Fruit fly (Drosophila melanogaster) whole organism, embryonic: ENCODE measurements around the gene CG32298.

Experiments
- Asciz ChIP-seq: fragments of 200-800 bp; sonication (Bioruptor generic); optimal IDR thresholded peaks from 2 replicates; lab custom pipeline; 2017; ENCODE audit warnings: missing biosample characterization, mild to moderate bottlenecking, missing genetic modification characterization, missing genetic modification reagents
- Atf3 ChIP-seq: fragments of 200-800 bp; sonication (Bioruptor generic); optimal IDR thresholded peaks from 3 replicates; lab custom pipeline; 2016; ENCODE audit warnings: missing biosample characterization, missing genetic modification characterization
- Bteb2 ChIP-seq: fragments of 200-800 bp; sonication (Bioruptor generic); optimal IDR thresholded peaks from 2 replicates; lab custom pipeline; 2016; ENCODE audit warnings: missing biosample characterization, missing genetic modification characterization
- CG10267 ChIP-seq: fragments of 200-800 bp; sonication (Bioruptor generic); optimal IDR thresholded peaks from 2 replicates; lab custom pipeline; 2018; ENCODE audit warnings: missing biosample characterization, mild to moderate bottlenecking, missing genetic modification characterization, moderate library complexity
- CG10565 ChIP-seq: fragments of 200-800 bp; sonication (Bioruptor generic); optimal IDR thresholded peaks from 3 replicates; lab custom pipeline; 2016; ENCODE audit warnings: missing biosample characterization, mild to moderate bottlenecking, missing genetic modification characterization
- CG12071 ChIP-seq: fragments of 200-800 bp; sonication (Bioruptor generic); optimal IDR thresholded peaks from 3 replicates; lab custom pipeline; 2018; ENCODE audit warnings: missing biosample characterization, mild to moderate bottlenecking, missing genetic modification characterization
- CG12236 ChIP-seq: fragments of 200-800 bp; sonication (Bioruptor generic); optimal IDR thresholded peaks from 2 replicates; lab custom pipeline; 2016; ENCODE audit warnings: missing biosample characterization, missing genetic modification characterization
- CG1233 ChIP-seq: fragments of 200-800 bp; sonication (Bioruptor generic); optimal IDR thresholded peaks from 4 replicates; lab custom pipeline; 2018; ENCODE audit warnings: missing biosample characterization, mild to moderate bottlenecking, missing genetic modification characterization
- CG1602 ChIP-seq: fragments of 200-800 bp; sonication (Bioruptor generic); optimal IDR thresholded peaks from 3 replicates; lab custom pipeline; 2016; ENCODE audit warnings: missing biosample characterization, missing genetic modification characterization
- CG17829 ChIP-seq: fragments of 200-800 bp; optimal IDR thresholded peaks from 2 replicates; lab custom pipeline; 2019; ENCODE audit warnings: missing biosample characterization, mild to moderate bottlenecking, missing genetic modification characterization, moderate library complexity
- CG18476 ChIP-seq: fragments of 200-800 bp; sonication (Bioruptor generic); optimal IDR thresholded peaks from 2 replicates; lab custom pipeline; 2016; ENCODE audit warnings: missing biosample characterization, mild to moderate bottlenecking, missing genetic modification characterization
- CG30403 ChIP-seq: fragments of 200-800 bp; sonication (Bioruptor generic); optimal IDR thresholded peaks from 3 replicates; lab custom pipeline; 2016; ENCODE audit warnings: missing biosample characterization, missing genetic modification characterization
- CG34224 ChIP-seq: fragments of 200-800 bp; sonication (Bioruptor generic); IDR thresholded peaks from 3 replicates; pipeline ENCODE4 v1.3.6; 2022; ENCODE audit warnings: missing biosample characterization, missing genetic modification characterization; ENCODE audit not compliant: partially characterized antibody
- CG5245 ChIP-seq: fragments of 200-800 bp; sonication (Bioruptor generic); optimal IDR thresholded peaks from 3 replicates; lab custom pipeline; 2016; ENCODE audit warnings: missing biosample characterization, missing genetic modification characterization
- CG6854 ChIP-seq: fragments of 200-800 bp; sonication (Bioruptor generic); optimal IDR thresholded peaks from 3 replicates; lab custom pipeline; 2017; ENCODE audit warnings: missing biosample characterization, mild to moderate bottlenecking, missing genetic modification characterization
- CG7556 ChIP-seq: fragments of 200-800 bp; sonication (Bioruptor generic); optimal IDR thresholded peaks from 2 replicates; lab custom pipeline; 2017; ENCODE audit warnings: missing biosample characterization, mild to moderate bottlenecking, missing genetic modification characterization
- CG7745 ChIP-seq: fragments of 200-800 bp; sonication (Bioruptor generic); optimal IDR thresholded peaks from 2 replicates; lab custom pipeline; 2018; ENCODE audit warnings: missing biosample characterization, mild to moderate bottlenecking, missing genetic modification characterization, moderate library complexity
- CG7928 ChIP-seq: fragments of 200-800 bp; sonication (Bioruptor generic); optimal IDR thresholded peaks from 2 replicates; lab custom pipeline; 2017; ENCODE audit warnings: missing biosample characterization, mild to moderate bottlenecking, missing genetic modification characterization
- CG7987 ChIP-seq: fragments of 200-800 bp; sonication (Bioruptor generic); optimal IDR thresholded peaks from 2 replicates; lab custom pipeline; 2018; ENCODE audit warnings: missing biosample characterization, mild to moderate bottlenecking, missing genetic modification characterization, moderate library complexity
- CG8359 ChIP-seq: fragments of 200-800 bp; sonication (Bioruptor generic); optimal IDR thresholded peaks from 2 replicates; lab custom pipeline; 2017; ENCODE audit warnings: missing biosample characterization, mild to moderate bottlenecking, missing genetic modification characterization, borderline replicate concordance
- CG8944 ChIP-seq: fragments of 200-800 bp; sonication (Bioruptor generic); optimal IDR thresholded peaks from 3 replicates; lab custom pipeline; 2016; ENCODE audit warnings: missing biosample characterization, missing genetic modification characterization
- CG9817 ChIP-seq: fragments of 200-800 bp; sonication (Bioruptor generic); optimal IDR thresholded peaks from 2 replicates; lab custom pipeline; 2018; ENCODE audit warnings: missing biosample characterization, mild to moderate bottlenecking, missing genetic modification characterization, moderate library complexity
- CG9876 ChIP-seq: fragments of 200-800 bp; sonication (Bioruptor generic); optimal IDR thresholded peaks from 2 replicates; lab custom pipeline; 2016; ENCODE audit warnings: missing biosample characterization, missing genetic modification characterization
- ERR ChIP-seq: fragments of 200-800 bp; sonication (Bioruptor generic); optimal IDR thresholded peaks from 2 replicates; lab custom pipeline; 2016; ENCODE audit warnings: missing biosample characterization, missing genetic modification characterization
- Fer1 ChIP-seq: fragments of 200-800 bp; sonication (Bioruptor generic); optimal IDR thresholded peaks from 2 replicates; lab custom pipeline; 2017; ENCODE audit warnings: missing biosample characterization, mild to moderate bottlenecking, missing genetic modification characterization
- H2.0 ChIP-seq: fragments of 200-800 bp; sonication (Bioruptor generic); IDR thresholded peaks from 2 replicates; pipeline ENCODE4 v1.3.6; 2022; ENCODE audit warnings: missing biosample characterization, missing genetic modification characterization
- Lim3 ChIP-seq: fragments of 200-800 bp; sonication (Bioruptor generic); IDR thresholded peaks from 2 replicates; pipeline ENCODE4 v1.3.6; 2022; ENCODE audit warnings: missing biosample characterization, missing genetic modification characterization
- Max ChIP-seq: fragments of 200-800 bp; sonication (Bioruptor generic); optimal IDR thresholded peaks from 2 replicates; lab custom pipeline; 2016; ENCODE audit warnings: missing biosample characterization, mild to moderate bottlenecking, missing genetic modification characterization
- Neu2 ChIP-seq: fragments of 200-800 bp; sonication (Bioruptor generic); optimal IDR thresholded peaks from 3 replicates; lab custom pipeline; 2016; ENCODE audit warnings: missing biosample characterization, missing genetic modification characterization, borderline replicate concordance
- Ravus ChIP-seq: fragments of 200-800 bp; sonication (Bioruptor generic); IDR thresholded peaks from 2 replicates; pipeline ENCODE4 v1.3.6; 2022; ENCODE audit warnings: missing biosample characterization, missing genetic modification characterization
- amos ChIP-seq: fragments of 200-800 bp; sonication (Bioruptor generic); IDR thresholded peaks from 2 replicates; pipeline ENCODE4 v1.3.6; 2022; ENCODE audit warnings: missing biosample characterization, missing genetic modification characterization; ENCODE audit not compliant: partially characterized antibody
- aop ChIP-seq: fragments of 200-800 bp; sonication (Bioruptor generic); IDR thresholded peaks from 2 replicates; pipeline ENCODE4 v1.3.6; 2022; ENCODE audit warnings: missing biosample characterization, missing genetic modification characterization
- ase ChIP-seq: fragments of 200-800 bp; sonication (Bioruptor generic); IDR thresholded peaks from 3 replicates; pipeline ENCODE4 v1.3.6; 2022; ENCODE audit warnings: missing biosample characterization, missing genetic modification characterization
- caup ChIP-seq: fragments of 200-800 bp; sonication (Bioruptor generic); optimal IDR thresholded peaks from 3 replicates; lab custom pipeline; 2017; ENCODE audit warnings: missing biosample characterization, mild to moderate bottlenecking, missing genetic modification characterization, moderate library complexity; ENCODE audit not compliant: severe bottlenecking
- dm ChIP-seq: fragments of 200-800 bp; sonication (Bioruptor generic); optimal IDR thresholded peaks from 3 replicates; lab custom pipeline; 2016; ENCODE audit warnings: missing biosample characterization, missing genetic modification characterization
- dpn ChIP-seq, 2 experiments: fragments of 200-800 bp; sonication (Bioruptor generic); optimal IDR thresholded peaks; 3 replicates each; lab custom pipeline; 2016; ENCODE audit warnings: missing biosample characterization in 2 of 2, missing genetic modification characterization in 2 of 2
- dysf ChIP-seq: fragments of 200-800 bp; sonication (Bioruptor generic); IDR thresholded peaks from 3 replicates; pipeline ENCODE4 v1.3.6; 2022; ENCODE audit warnings: missing biosample characterization, missing genetic modification characterization
- exex ChIP-seq: fragments of 200-800 bp; sonication (Bioruptor generic); optimal IDR thresholded peaks from 4 replicates; lab custom pipeline; 2018; ENCODE audit warnings: missing biosample characterization, mild to moderate bottlenecking, missing genetic modification characterization, moderate library complexity
- fd3F ChIP-seq: fragments of 200-800 bp; sonication (Bioruptor generic); optimal IDR thresholded peaks from 2 replicates; lab custom pipeline; 2018; ENCODE audit warnings: missing biosample characterization, mild to moderate bottlenecking, missing genetic modification characterization, moderate library complexity
- gfzf ChIP-seq: fragments of 200-800 bp; sonication (Bioruptor generic); optimal IDR thresholded peaks from 2 replicates; lab custom pipeline; 2016; ENCODE audit warnings: missing biosample characterization, mild to moderate bottlenecking, missing genetic modification characterization, moderate library complexity
- nau ChIP-seq: fragments of 200-800 bp; sonication (Bioruptor generic); optimal IDR thresholded peaks from 3 replicates; lab custom pipeline; 2017; ENCODE audit warnings: missing biosample characterization, mild to moderate bottlenecking, missing genetic modification characterization, missing genetic modification reagents
- pfk ChIP-seq: fragments of 200-800 bp; sonication (Bioruptor generic); optimal IDR thresholded peaks from 2 replicates; lab custom pipeline; 2018; ENCODE audit warnings: missing biosample characterization, mild to moderate bottlenecking, missing genetic modification characterization, moderate library complexity
- pita ChIP-seq: fragments of 200-800 bp; sonication (Bioruptor generic); optimal IDR thresholded peaks from 2 replicates; lab custom pipeline; 2017; ENCODE audit warnings: missing biosample characterization, mild to moderate bottlenecking, missing genetic modification characterization
- row ChIP-seq: fragments of 200-800 bp; sonication (Bioruptor generic); IDR thresholded peaks from 3 replicates; pipeline ENCODE4 v1.3.6; 2022; ENCODE audit warnings: missing biosample characterization, missing genetic modification characterization
- sr ChIP-seq: fragments of 200-800 bp; sonication (Bioruptor generic); IDR thresholded peaks from 3 replicates; pipeline ENCODE4 v1.3.6; 2022; ENCODE audit warnings: missing biosample characterization, missing genetic modification characterization
- stwl ChIP-seq: fragments of 200-800 bp; sonication (Bioruptor generic); optimal IDR thresholded peaks from 3 replicates; lab custom pipeline; 2018; ENCODE audit warnings: missing biosample characterization, mild to moderate bottlenecking, missing genetic modification characterization, moderate library complexity
- sug ChIP-seq: fragments of 200-800 bp; optimal IDR thresholded peaks from 2 replicates; lab custom pipeline; 2019; ENCODE audit warnings: missing biosample characterization, mild to moderate bottlenecking, missing genetic modification characterization, moderate library complexity
- tll ChIP-seq, 2 experiments: fragments of 200-800 bp in 1 of 2; fragments of >200 bp in 1 of 2; sonication (Bioruptor generic) in 1 of 2; optimal IDR thresholded peaks; 2 replicates each; lab custom pipeline; 2017 to 2019; ENCODE audit warnings: missing biosample characterization in 2 of 2, missing genetic modification characterization in 2 of 2, mild to moderate bottlenecking in 1 of 2, moderate library complexity in 1 of 2
- wek ChIP-seq: fragments of 200-800 bp; sonication (Bioruptor generic); optimal IDR thresholded peaks from 3 replicates; lab custom pipeline; 2018; ENCODE audit warnings: missing biosample characterization, mild to moderate bottlenecking, missing genetic modification characterization, moderate library complexity

CG32298 gene

DNA sequence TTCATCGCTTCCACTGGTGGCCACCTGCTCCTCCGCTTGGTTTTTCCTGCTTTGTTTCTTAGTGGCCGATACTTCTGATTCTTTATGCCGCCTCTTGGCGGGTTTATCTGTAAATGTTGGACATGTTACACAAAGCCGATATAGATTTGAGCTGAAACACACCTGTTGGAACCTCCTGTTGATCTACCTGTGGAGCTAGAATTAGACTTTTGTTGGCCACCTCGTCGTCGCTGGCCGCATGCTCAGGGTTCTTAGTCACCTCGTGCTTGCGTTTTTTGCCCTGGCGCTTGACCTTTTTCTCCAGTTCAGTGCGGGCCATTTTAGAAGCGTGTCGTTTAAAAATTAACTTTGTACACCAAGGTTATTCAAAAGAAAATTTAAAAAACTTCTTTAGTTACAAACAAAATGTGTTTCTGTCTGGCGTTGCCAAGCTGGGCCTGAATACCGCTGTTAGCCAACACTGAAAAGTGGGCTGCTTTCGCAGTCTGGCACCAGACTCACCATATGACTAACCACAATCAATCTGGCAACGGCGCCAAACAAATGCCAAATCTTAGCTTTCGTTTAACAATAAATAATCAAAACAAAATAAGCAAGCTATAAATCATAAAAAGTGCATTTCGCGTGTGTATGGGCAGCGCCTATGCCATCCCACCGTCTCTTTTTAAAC lies 13.5 kb downstream of the CG32298 start, which contains the start of the genes CG15877 and Svil (continued):
- TF ChIP-seq sr (GFP tag; lab: Robert Waterston, UW) (no peak), CG8359 (GFP tag; lab: Kevin White, UChicago) (no peak), fd3F (GFP tag; lab: Kevin White, UChicago) (no peak), Neu2 (GFP tag; lab: Kevin White, UChicago) (no peak), caup (no peak), row (0 out of 3 replicates have a peak, but pooled peaks have one; percentile 38), dpn (GFP tag; optimal IDR thresholded peaks at IDR 0.05; lab: Kevin White, UChicago) (peak in 1 of 2 experiments; percentile 36), Fer1 (GFP tag; lab: Kevin White, UChicago) (peak; percentile 4), ase (GFP tag; lab: Robert Waterston, UW) (no peak), aop (GFP tag; lab: Robert Waterston, UW) (no peak), CG7928 (GFP tag; lab: Kevin White, UChicago) (no peak), CG5245 (no peak), CG9817 (tag; lab: Kevin White, UChicago) (no peak), CG17829 (peak; percentile 2), nau (GFP tag; lab: Kevin White, UChicago) (no peak), H2.0 (no peak; the same call in 1 of the 2 replicates), CG12071 (GFP tag; lab: Kevin White, UChicago) (no peak), Atf3 (GFP tag; lab: Kevin White, UChicago) (no peak), CG10267 (tag; lab: Kevin White, UChicago) (peak; percentile 92), CG10565 (GFP tag; lab: Kevin White, UChicago) (no peak), Lim3 (GFP tag; lab: Robert Waterston, UW) (no peak), CG7556 (GFP tag; lab: Kevin White, UChicago) (no peak), pita (GFP tag; lab: Kevin White, UChicago) (no peak), stwl (tag; lab: Kevin White, UChicago) (peak; percentile 78), CG30403 (no peak), CG12236 (GFP tag; lab: Kevin White, UChicago) (no peak), dm (GFP tag; lab: Kevin White, UChicago) (peak; percentile 80), amos (GFP tag; lab: Robert Waterston, UW) (no peak), sug (tag; lab: Kevin White, UChicago) (no peak), CG34224 (GFP tag; lab: Robert Waterston, UW) (no peak), Max (GFP tag; lab: Kevin White, UChicago) (peak; percentile 42), CG1233 (no peak), ERR (no peak), CG8944 (no peak), exex (tag; lab: Kevin White, UChicago) (no peak), dysf (GFP tag; lab: Robert Waterston, UW) (no peak), CG1602 (GFP tag; lab: Kevin White, UChicago) (no peak), Asciz (GFP tag; lab: Kevin White, UChicago) (no peak), CG18476 (GFP tag; lab: Kevin White, UChicago) (no peak), Ravus (GFP tag; lab: Robert Waterston, UW) (no peak), CG6854 (no peak), CG7745 (tag; lab: Kevin White, UChicago) (no peak), gfzf (GFP tag; lab: Kevin White, UChicago) (peak; percentile 27), tll (GFP tag; optimal IDR thresholded peaks at IDR 0.05; lab: Kevin White, UChicago) (no peak), CG7987 (no peak), CG9876 (GFP tag; lab: Kevin White, UChicago) (no peak), Bteb2 (GFP tag; lab: Kevin White, UChicago) (no peak), wek (GFP tag; lab: Kevin White, UChicago) (no peak), pfk (GFP tag; lab: Kevin White, UChicago) (no peak)
